Worm (Caenorhabditis elegans) whole organism, L1 larva: ENCODE results near the gene C04G6.6.

Source experiments
- C04F5.9 ChIP-seq: sonication (generic microtip); optimal IDR thresholded peaks from 2 replicates; lab custom pipeline; 2016; ENCODE audit warnings: missing genetic modification characterization, missing compliant biosample characterization
- C16A3.4 ChIP-seq: fragments of 150-350 bp; optimal IDR thresholded peaks from 2 replicates; lab custom pipeline; 2014; ENCODE audit warnings: missing biosample characterization, missing genetic modification characterization
- F16B12.6 ChIP-seq: fragments of 150-350 bp; optimal IDR thresholded peaks from 2 replicates; lab custom pipeline; 2014; ENCODE audit warnings: missing biosample characterization, missing genetic modification characterization
- alr-1 ChIP-seq: fragments of 200-800 bp; sonication (Bioruptor generic); optimal IDR thresholded peaks from 2 replicates; lab custom pipeline; 2018; ENCODE audit warnings: borderline replicate concordance, mild to moderate bottlenecking, missing genetic modification characterization, missing compliant biosample characterization
- aly-2 ChIP-seq: fragments of 150-350 bp; optimal IDR thresholded peaks from 2 replicates; lab custom pipeline; 2014; ENCODE audit warnings: missing biosample characterization, missing genetic modification characterization
- blmp-1 ChIP-seq: fragments of 150-350 bp; optimal IDR thresholded peaks from 2 replicates; lab custom pipeline; 2014; ENCODE audit warnings: missing biosample characterization, missing genetic modification characterization
- ceh-8 ChIP-seq: fragments of 200-800 bp; sonication (Bioruptor generic); optimal IDR thresholded peaks from 2 replicates; lab custom pipeline; 2018; ENCODE audit warnings: mild to moderate bottlenecking, missing genetic modification characterization, moderate library complexity, missing compliant biosample characterization
- ceh-88 ChIP-seq: fragments of 200-800 bp; sonication (Bioruptor generic); IDR thresholded peaks from 2 replicates; pipeline ENCODE4 v1.3.6; 2022; ENCODE audit warnings: missing genetic modification characterization, missing compliant biosample characterization
- ceh-90 ChIP-seq: sonication (generic microtip); optimal IDR thresholded peaks from 2 replicates; lab custom pipeline; 2016; ENCODE audit warnings: missing genetic modification characterization, missing compliant biosample characterization
- ces-1 ChIP-seq: fragments of 150-350 bp; optimal IDR thresholded peaks from 2 replicates; lab custom pipeline; 2014; ENCODE audit warnings: missing biosample characterization, missing genetic modification reagents, missing genetic modification characterization
- efl-1 ChIP-seq, 4 experiments: fragments of 150-350 bp; optimal IDR thresholded peaks in 3 of 4; peaks in 1 of 4; 1 replicate in 1 of 4; 2 replicates in 3 of 4; lab custom pipeline; 2014; ENCODE audit warnings: missing biosample characterization in 2 of 4, missing genetic modification characterization in 2 of 4, missing genetic modification reagents in 2 of 4
- egl-13 ChIP-seq: sonication (generic microtip); optimal IDR thresholded peaks from 2 replicates; lab custom pipeline; 2016; ENCODE audit warnings: missing genotype, missing genetic modification reagents, missing genetic modification characterization, missing compliant biosample characterization
- egl-27 ChIP-seq, 2 experiments: fragments of 150-350 bp in 1 of 2; sonication (generic microtip); optimal IDR thresholded peaks; 3 replicates each; lab custom pipeline; 2017 to 2018; ENCODE audit warnings: missing biosample characterization in 2 of 2, missing genetic modification characterization in 2 of 2, missing genetic modification reagents in 2 of 2
- elt-2 ChIP-seq: sonication (generic microtip); optimal IDR thresholded peaks from 2 replicates; lab custom pipeline; 2016; ENCODE audit warnings: missing genetic modification characterization, mild to moderate bottlenecking, inconsistent platforms, missing compliant biosample characterization, missing genetic modification reagents
- elt-3 ChIP-seq, 6 experiments: fragments of 150-350 bp in 1 of 6; sonication (generic microtip); optimal IDR thresholded peaks; 2 replicates each; lab custom pipeline; 2017 to 2018; ENCODE audit warnings: missing biosample characterization in 6 of 6, missing genetic modification characterization in 6 of 6, inconsistent platforms in 1 of 6
- ets-5 ChIP-seq: fragments of 200-800 bp; sonication (Bioruptor generic); IDR thresholded peaks from 2 replicates; pipeline ENCODE4 v1.3.6; 2022; ENCODE audit warnings: missing genetic modification characterization, missing compliant biosample characterization
- fkh-8 ChIP-seq: sonication (generic microtip); optimal IDR thresholded peaks from 2 replicates; lab custom pipeline; 2016; ENCODE audit warnings: mild to moderate bottlenecking, missing genetic modification characterization, missing compliant biosample characterization
- fos-1 ChIP-seq: fragments of 150-350 bp; optimal IDR thresholded peaks from 2 replicates; lab custom pipeline; 2014; ENCODE audit warnings: missing biosample characterization, missing genetic modification characterization
- grh-1 ChIP-seq: fragments of 200-800 bp; sonication (Bioruptor generic); IDR thresholded peaks from 2 replicates; pipeline ENCODE4 v1.3.6; 2022; ENCODE audit warnings: missing genetic modification reagents, missing genetic modification characterization, missing compliant biosample characterization
- hlh-17 ChIP-seq: fragments of 200-800 bp; sonication (Bioruptor generic); optimal IDR thresholded peaks from 2 replicates; lab custom pipeline; 2018; ENCODE audit warnings: missing genetic modification characterization, mild to moderate bottlenecking, missing compliant biosample characterization, moderate library complexity, borderline replicate concordance
- hlh-4 ChIP-seq: sonication (generic microtip); optimal IDR thresholded peaks from 2 replicates; lab custom pipeline; 2016; ENCODE audit warnings: mild to moderate bottlenecking, missing genetic modification characterization, missing compliant biosample characterization
- hpl-2 ChIP-seq: fragments of 150-350 bp; optimal IDR thresholded peaks from 2 replicates; lab custom pipeline; 2014; ENCODE audit warnings: missing biosample characterization, missing genetic modification reagents, missing genetic modification characterization
- irx-1 ChIP-seq: sonication (generic microtip); optimal IDR thresholded peaks from 2 replicates; lab custom pipeline; 2016; ENCODE audit warnings: missing genetic modification characterization, missing compliant biosample characterization
- isw-1 ChIP-seq: fragments of 200-800 bp; sonication (Bioruptor generic); IDR thresholded peaks from 2 replicates; pipeline ENCODE4 v1.3.6; 2022; ENCODE audit warnings: missing genetic modification characterization, missing compliant biosample characterization
- lin-13 ChIP-seq: fragments of 150-350 bp; optimal IDR thresholded peaks from 2 replicates; lab custom pipeline; 2014; ENCODE audit warnings: missing biosample characterization, missing genetic modification reagents, missing genetic modification characterization
- lin-15B ChIP-seq: fragments of 150-350 bp; sonication (generic microtip); optimal IDR thresholded peaks from 3 replicates; lab custom pipeline; 2014; ENCODE audit warnings: missing biosample characterization, missing genetic modification characterization
- lin-35 ChIP-seq, 2 experiments: fragments of 150-350 bp; optimal IDR thresholded peaks; 2 replicates each; lab custom pipeline; 2014; ENCODE audit warnings: missing biosample characterization in 2 of 2, missing genetic modification characterization in 2 of 2, missing genetic modification reagents in 2 of 2
- lir-3 ChIP-seq: sonication (generic microtip); optimal IDR thresholded peaks from 2 replicates; lab custom pipeline; 2016; ENCODE audit warnings: mild to moderate bottlenecking, missing genetic modification characterization, moderate library complexity, missing compliant biosample characterization; ENCODE audit not compliant: poor library complexity
- mep-1 ChIP-seq: fragments of 150-350 bp; optimal IDR thresholded peaks from 2 replicates; lab custom pipeline; 2014; ENCODE audit warnings: missing biosample characterization, missing genetic modification characterization
- nhr-11 ChIP-seq: fragments of 150-350 bp; optimal IDR thresholded peaks from 2 replicates; lab custom pipeline; 2014; ENCODE audit warnings: missing biosample characterization, missing genetic modification characterization
- nhr-237 ChIP-seq: fragments of 150-350 bp; optimal IDR thresholded peaks from 2 replicates; lab custom pipeline; 2014; ENCODE audit warnings: missing biosample characterization, missing genetic modification characterization
- nhr-28 ChIP-seq: fragments of 150-350 bp; optimal IDR thresholded peaks from 2 replicates; lab custom pipeline; 2014; ENCODE audit warnings: missing biosample characterization, missing genetic modification characterization
- nhr-84 ChIP-seq: sonication (generic microtip); optimal IDR thresholded peaks from 2 replicates; lab custom pipeline; 2017; ENCODE audit warnings: missing biosample characterization, missing genetic modification characterization
- nhr-90 ChIP-seq: sonication (generic microtip); optimal IDR thresholded peaks from 2 replicates; lab custom pipeline; 2016; ENCODE audit warnings: mild to moderate bottlenecking, missing genetic modification characterization, missing compliant biosample characterization; ENCODE audit not compliant: poor library complexity
- pax-3 ChIP-seq: fragments of 200-800 bp; sonication (Bioruptor generic); optimal IDR thresholded peaks from 2 replicates; lab custom pipeline; 2018; ENCODE audit warnings: mild to moderate bottlenecking, missing genetic modification characterization, moderate library complexity, missing compliant biosample characterization
- pqm-1 ChIP-seq: sonication (generic microtip); optimal IDR thresholded peaks from 3 replicates; lab custom pipeline; 2017; ENCODE audit warnings: missing biosample characterization, missing genetic modification characterization
- rnt-1 ChIP-seq: sonication (generic microtip); optimal IDR thresholded peaks from 2 replicates; lab custom pipeline; 2016; ENCODE audit warnings: mild to moderate bottlenecking, missing genetic modification characterization, moderate library complexity, missing compliant biosample characterization
- snpc-4 ChIP-seq: fragments of 150-350 bp; optimal IDR thresholded peaks from 2 replicates; lab custom pipeline; 2014; ENCODE audit warnings: missing biosample characterization, missing genetic modification characterization
- snu-23 ChIP-seq: sonication (generic microtip); optimal IDR thresholded peaks from 2 replicates; lab custom pipeline; 2016; ENCODE audit warnings: missing genetic modification characterization, missing compliant biosample characterization
- sptf-1 ChIP-seq: fragments of 150-350 bp; optimal IDR thresholded peaks from 2 replicates; lab custom pipeline; 2014; ENCODE audit warnings: missing biosample characterization, missing genetic modification characterization
- sup-37 ChIP-seq: fragments of 200-800 bp; sonication (Bioruptor generic); optimal IDR thresholded peaks from 2 replicates; lab custom pipeline; 2018; ENCODE audit warnings: mild to moderate bottlenecking, missing genetic modification characterization, missing compliant biosample characterization
- swsn-7 ChIP-seq: sonication (generic microtip); optimal IDR thresholded peaks from 2 replicates; lab custom pipeline; 2016; ENCODE audit warnings: missing genetic modification characterization, missing compliant biosample characterization
- tbx-2 ChIP-seq: sonication (generic microtip); optimal IDR thresholded peaks from 2 replicates; lab custom pipeline; 2016; ENCODE audit warnings: missing genetic modification characterization, missing compliant biosample characterization
- tlp-1 ChIP-seq: fragments of 150-350 bp; optimal IDR thresholded peaks from 2 replicates; lab custom pipeline; 2014; ENCODE audit warnings: missing biosample characterization, missing genetic modification characterization
- unc-30 ChIP-seq: sonication (generic microtip); optimal IDR thresholded peaks from 2 replicates; lab custom pipeline; 2017; ENCODE audit warnings: missing biosample characterization, missing genetic modification characterization
- unc-86 ChIP-seq: sonication (generic microtip); optimal IDR thresholded peaks from 2 replicates; lab custom pipeline; 2016; ENCODE audit warnings: missing genetic modification characterization, missing compliant biosample characterization
- unc-98 ChIP-seq: fragments of 200-800 bp; sonication (Bioruptor generic); IDR thresholded peaks from 2 replicates; pipeline ENCODE4 v1.3.6; 2022; ENCODE audit warnings: missing genetic modification characterization, missing compliant biosample characterization
- xbp-1 ChIP-seq: sonication (generic microtip); optimal IDR thresholded peaks from 2 replicates; lab custom pipeline; 2016; ENCODE audit warnings: missing genetic modification characterization, missing compliant biosample characterization
- zip-4 ChIP-seq: fragments of 200-800 bp; sonication (Bioruptor generic); optimal IDR thresholded peaks from 2 replicates; lab custom pipeline; 2018; ENCODE audit warnings: mild to moderate bottlenecking, missing genetic modification characterization, moderate library complexity, missing compliant biosample characterization
- ztf-11 ChIP-seq, 2 experiments: sonication (generic microtip); optimal IDR thresholded peaks; 2 replicates each; lab custom pipeline; 2016 to 2017; ENCODE audit warnings: missing genetic modification characterization in 2 of 2, missing biosample characterization in 1 of 2, missing compliant biosample characterization in 1 of 2

Gene C04G6.6

ce11 chrII:5066967-5067366 lies 32.6 kb downstream of the C04G6.6 start (continued):
- no peak for TF ChIP-seq C04F5.9
- no peak for TF ChIP-seq ces-1 (GFP tag; lab: Kevin White, UChicago)
- no peak for TF ChIP-seq ceh-8 (GFP tag; lab: Kevin White, UChicago)
- no peak for TF ChIP-seq tlp-1 (tag; lab: Kevin White, UChicago)
- no peak for TF ChIP-seq sup-37
- no peak for TF ChIP-seq egl-27 (tag; optimal IDR thresholded peaks at IDR 0.05; lab: Kevin White, UChicago)
- no peak for TF ChIP-seq nhr-28

ce11 chrII:5061794-5062368 lies 37.7 kb downstream of the C04G6.6 start, which contains the start of gene smc-5:
TSS of gene smc-5 (plus strand) at chrII:5062125.
- TF ChIP-seq unc-30 (tag; lab: Kevin White, UChicago) (no peak), hlh-4 (no peak), lin-13 (GFP tag; lab: Kevin White, UChicago) (peak; percentile 41), isw-1 (peak; percentile 71), irx-1 (tag; lab: Kevin White, UChicago) (no peak), hlh-17 (GFP tag; lab: Kevin White, UChicago) (no peak), rnt-1 (peak; percentile 82), elt-2 (no peak), lin-35 (GFP tag; optimal IDR thresholded peaks at IDR 0.05; lab: Kevin White, UChicago) (peak; percentile 84 to 94), zip-4 (no peak), nhr-90 (peak; percentile 60), alr-1 (no peak), sptf-1 (tag; lab: Kevin White, UChicago) (no peak), C16A3.4 (peak; percentile 92), fkh-8 (tag; lab: Kevin White, UChicago) (peak; percentile 75), F16B12.6 (tag; lab: Kevin White, UChicago) (peak; percentile 65), snu-23 (GFP tag; lab: Kevin White, UChicago) (peak; percentile 78), fos-1 (peak; percentile 54), xbp-1 (tag; lab: Kevin White, UChicago) (peak; percentile 56), nhr-84 (no peak), ceh-88 (GFP tag; lab: Robert Waterston, UW) (peak; percentile 46; the same call in 1 of the 2 replicates), swsn-7 (tag; lab: Kevin White, UChicago) (peak; percentile 59), hpl-2 (GFP tag; lab: Kevin White, UChicago) (peak; percentile 8), ceh-90 (tag; lab: Kevin White, UChicago) (no peak), unc-98 (GFP tag; lab: Robert Waterston, UW) (peak; percentile 25; the same call in 1 of the 2 replicates), blmp-1 (tag; lab: Kevin White, UChicago) (peak; percentile 71), lir-3 (tag; lab: Kevin White, UChicago) (peak; percentile 73), nhr-11 (tag; lab: Kevin White, UChicago) (no peak), aly-2 (peak; percentile 28), sup-37 (no peak), mep-1 (tag; lab: Kevin White, UChicago) (peak; percentile 69), grh-1 (GFP tag; lab: Robert Waterston, UW) (no peak), nhr-237 (tag; lab: Kevin White, UChicago) (no peak), elt-3 (tag; optimal IDR thresholded peaks at IDR 0.05; lab: Kevin White, UChicago) (peak in 1 of 6 experiments; percentile 80), pqm-1 (tag; lab: Kevin White, UChicago) (no peak), ets-5 (GFP tag; lab: Robert Waterston, UW) (no peak), snpc-4 (tag; lab: Kevin White, UChicago) (peak; percentile 63), nhr-28 (no peak), egl-13 (tag; lab: Kevin White, UChicago) (no peak), efl-1 (optimal IDR thresholded peaks at IDR 0.05; lab: Kevin White, UChicago) (peak; percentile 84 to 88), efl-1 (GFP tag; optimal IDR thresholded peaks at IDR 0.05 in 1 of 2; lab: Kevin White, UChicago) (peak; percentile 86 to 98), pax-3 (tag; lab: Kevin White, UChicago) (peak; percentile 53), lin-15B (tag; lab: Kevin White, UChicago) (peak; percentile 87), unc-86 (peak; percentile 49), egl-27 (tag; optimal IDR thresholded peaks at IDR 0.05; lab: Kevin White, UChicago) (no peak), tbx-2 (tag; lab: Kevin White, UChicago) (peak; percentile 57), ztf-11 (tag; optimal IDR thresholded peaks at IDR 0.05; lab: Kevin White, UChicago) (peak in 1 of 2 experiments; percentile 48)
